Worm (Caenorhabditis elegans) whole organism, L4/young adult: ENCODE results near the gene Y9C9A.5.

ENCODE experiments used
- W03F9.2 ChIP-seq: fragments of 150-350 bp; optimal IDR thresholded peaks from 2 replicates; lab custom pipeline; 2014; ENCODE audit warnings: missing biosample characterization, missing genetic modification characterization
- dao-5 ChIP-seq: sonication (generic microtip); optimal IDR thresholded peaks from 2 replicates; lab custom pipeline; 2016; ENCODE audit warnings: missing genotype, missing genetic modification characterization, moderate library complexity, missing compliant biosample characterization
- him-1 ChIP-seq: sonication (generic microtip); optimal IDR thresholded peaks from 2 replicates; lab custom pipeline; 2016; ENCODE audit warnings: missing genotype, missing genetic modification reagents, missing genetic modification characterization, missing compliant biosample characterization

Gene Y9C9A.5

DNA sequence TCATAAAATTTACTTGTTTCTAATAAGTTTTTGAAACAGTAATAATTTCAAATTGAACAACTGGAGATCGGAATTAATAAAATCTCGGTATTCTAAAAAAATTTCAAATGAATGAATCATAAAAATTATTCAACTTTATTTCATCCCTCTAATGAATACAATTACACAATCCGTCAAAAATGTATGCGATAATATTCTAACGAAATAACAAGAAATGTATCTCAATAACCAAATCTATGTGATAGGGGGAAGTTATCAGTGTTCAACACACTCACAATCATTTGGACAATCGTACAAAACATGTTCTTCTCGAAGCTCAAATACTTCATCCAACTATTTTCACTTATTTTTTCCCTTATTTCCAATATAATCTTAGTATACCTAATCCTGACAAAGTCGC lies at the start of gene Y9C9A.5:
Y9C9A.5 (plus strand) TSS at position 301 of the 400 bp plus-strand sequence.
- no peak for TF ChIP-seq W03F9.2 (tag; lab: Kevin White, UChicago)
- no peak for TF ChIP-seq dao-5 (tag; lab: Kevin White, UChicago)
- TF ChIP-seq him-1 (tag; lab: Kevin White, UChicago): no peak

DNA sequence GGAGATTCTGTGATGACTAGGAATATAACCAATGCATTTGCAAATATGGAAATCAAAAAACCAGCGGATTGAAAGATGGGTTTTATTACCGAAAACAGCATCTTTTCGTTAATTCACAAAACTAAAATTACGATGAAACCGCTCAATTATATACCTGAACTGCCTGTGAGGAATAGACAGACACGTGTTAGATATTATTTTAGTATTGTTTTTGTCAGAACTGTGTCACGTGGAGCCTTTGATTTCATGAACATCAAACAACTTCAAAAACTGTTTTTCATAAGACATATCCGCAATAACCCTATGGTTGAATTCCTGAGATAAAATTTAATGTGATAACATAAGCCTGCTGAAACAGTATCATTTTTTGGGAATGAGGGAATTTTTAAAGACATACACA lies 37.8 kb upstream of the Y9C9A.5 start, which contains the start of gene str-161:
str-161 (minus strand) TSS at position 101 of the 400 bp plus-strand sequence.
- no peak for TF ChIP-seq W03F9.2 (tag; lab: Kevin White, UChicago)
- no peak for TF ChIP-seq dao-5 (tag; lab: Kevin White, UChicago)
- no peak for TF ChIP-seq him-1 (tag; lab: Kevin White, UChicago)

ce11 chrIV:4905645-4906135 lies 36.1 kb upstream of the Y9C9A.5 start, which contains the start of gene T08B6.4:
T08B6.4 (plus strand) TSS chrIV:4905695.
- TF ChIP-seq dao-5 (tag; lab: Kevin White, UChicago): no peak

DNA sequence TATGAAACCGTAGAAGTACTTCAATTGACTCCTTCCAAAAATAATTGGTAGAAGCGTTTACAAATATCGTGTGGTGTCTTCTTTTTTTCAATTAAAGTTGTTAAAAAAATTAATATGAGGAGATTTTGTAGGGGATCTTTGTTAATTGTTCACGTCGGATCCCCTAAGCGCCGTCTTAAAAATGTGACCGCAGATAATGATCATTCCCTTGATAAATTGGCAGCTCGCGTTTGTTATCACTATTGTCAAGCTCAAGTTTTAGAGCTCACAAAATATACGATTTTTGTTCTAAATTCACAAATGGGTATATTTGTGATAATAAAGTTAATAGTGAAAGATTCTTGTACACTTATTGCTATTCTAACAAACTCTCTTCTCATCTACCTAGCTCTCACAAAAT lies 32.7 kb upstream of the Y9C9A.5 start, which contains the start of gene str-159:
str-159 (plus strand) TSS at position 301 of the 400 bp plus-strand sequence.
- no peak for TF ChIP-seq W03F9.2 (tag; lab: Kevin White, UChicago)
- TF ChIP-seq dao-5 (tag; lab: Kevin White, UChicago): no peak
- no peak for TF ChIP-seq him-1 (tag; lab: Kevin White, UChicago)

DNA sequence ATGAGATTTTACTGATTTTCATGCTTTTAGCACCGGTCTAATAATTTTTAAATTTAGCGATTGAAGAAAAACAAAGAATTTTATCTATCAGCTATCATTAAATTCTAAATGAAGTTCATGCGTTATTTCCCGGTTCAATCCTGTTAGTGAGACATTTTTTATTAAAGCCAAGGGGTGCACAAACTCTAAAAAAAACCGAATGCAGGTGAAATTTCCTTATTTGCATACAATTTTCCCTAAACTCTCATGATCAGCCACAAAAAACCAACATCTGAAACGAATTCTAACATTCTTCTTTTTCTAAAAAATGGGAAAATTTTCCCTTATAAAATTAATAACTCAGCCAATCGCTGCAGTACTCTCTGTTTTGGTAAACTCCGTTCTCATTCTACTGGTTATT lies 28.7 kb upstream of the Y9C9A.5 start, which contains the start of gene str-156:
str-156 (plus strand) TSS at position 301 of the 400 bp plus-strand sequence.
- TF ChIP-seq W03F9.2 (tag; lab: Kevin White, UChicago) (no peak), him-1 (tag; lab: Kevin White, UChicago) (no peak), dao-5 (tag; lab: Kevin White, UChicago) (no peak)

ce11 chrIV:4915689-4916088 lies 26.1 kb upstream of the Y9C9A.5 start, which contains the start of gene str-155:
str-155 (plus strand) TSS chrIV:4915989.
- TF ChIP-seq him-1 (tag; lab: Kevin White, UChicago): no peak
- TF ChIP-seq dao-5 (tag; lab: Kevin White, UChicago): no peak
- TF ChIP-seq W03F9.2 (tag; lab: Kevin White, UChicago): no peak

ce11 chrIV:4917774-4918173 lies 24.0 kb upstream of the Y9C9A.5 start, which contains the start of gene str-158:
str-158 (plus strand) TSS chrIV:4918074.
- no peak for TF ChIP-seq him-1 (tag; lab: Kevin White, UChicago)
- TF ChIP-seq dao-5 (tag; lab: Kevin White, UChicago): no peak
- TF ChIP-seq W03F9.2 (tag; lab: Kevin White, UChicago): no peak

- no peak for TF ChIP-seq him-1 (tag; lab: Kevin White, UChicago)
- TF ChIP-seq dao-5 (tag; lab: Kevin White, UChicago): no peak
- TF ChIP-seq W03F9.2 (tag; lab: Kevin White, UChicago): no peak
These were observed 11.7 kb upstream of the Y9C9A.5 start, which contains the start of gene Y9C9A.8 for ce11 chrIV:4930045-4930444. Y9C9A.8 (plus strand) TSS chrIV:4930345.

ce11 chrIV:4930754-4931322 lies 10.9 kb upstream of the Y9C9A.5 start:
- TF ChIP-seq W03F9.2 (tag; lab: Kevin White, UChicago) (no peak), dao-5 (tag; lab: Kevin White, UChicago) (no peak), him-1 (tag; lab: Kevin White, UChicago) (no peak)

DNA sequence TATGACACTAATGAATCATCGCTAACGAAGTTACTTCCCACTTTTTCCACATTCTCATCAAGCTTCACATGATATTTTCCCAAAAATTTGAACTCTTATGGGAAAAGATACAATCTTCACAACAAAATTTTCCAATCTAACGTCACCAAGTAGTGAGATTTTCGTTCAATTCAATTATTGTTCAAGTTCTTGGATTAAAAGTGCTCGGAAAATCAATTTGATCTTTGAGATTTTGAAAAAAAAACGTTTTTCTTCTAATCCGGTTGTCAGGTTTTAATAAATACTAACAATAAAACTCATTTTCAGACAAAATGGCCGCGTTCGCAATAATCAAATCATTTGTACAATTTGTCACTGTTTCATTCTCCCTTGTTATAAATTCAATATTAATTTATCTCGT lies 7.7 kb upstream of the Y9C9A.5 start, which contains the start of gene str-153:
str-153 (plus strand) TSS at position 301 of the 400 bp plus-strand sequence.
- TF ChIP-seq W03F9.2 (tag; lab: Kevin White, UChicago): no peak
- TF ChIP-seq dao-5 (tag; lab: Kevin White, UChicago): no peak
- TF ChIP-seq him-1 (tag; lab: Kevin White, UChicago): no peak

DNA sequence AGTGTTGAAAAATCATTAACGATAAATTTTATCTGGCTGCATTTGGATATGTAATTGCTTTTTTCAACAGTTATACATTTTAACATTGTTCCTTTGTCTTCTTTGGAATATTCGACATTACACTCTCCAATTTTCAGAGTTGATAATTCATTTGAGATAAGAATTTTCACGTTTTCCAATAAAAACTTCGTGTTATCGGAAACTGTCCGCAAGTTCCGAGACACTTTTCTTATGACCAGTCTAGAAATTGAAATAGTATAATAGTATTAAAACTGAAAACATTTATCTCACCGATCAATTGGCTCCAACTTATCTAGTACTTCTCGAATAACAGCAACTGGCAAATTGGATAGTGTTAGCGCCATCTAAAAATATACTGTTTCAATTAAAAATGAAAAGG lies 4.1 kb upstream of the Y9C9A.5 start, which contains the start of gene fbxa-86:
fbxa-86 (minus strand) TSS at position 367 of the 400 bp plus-strand sequence.
- TF ChIP-seq W03F9.2 (tag; lab: Kevin White, UChicago) (no peak), dao-5 (tag; lab: Kevin White, UChicago) (no peak), him-1 (tag; lab: Kevin White, UChicago) (no peak)

DNA sequence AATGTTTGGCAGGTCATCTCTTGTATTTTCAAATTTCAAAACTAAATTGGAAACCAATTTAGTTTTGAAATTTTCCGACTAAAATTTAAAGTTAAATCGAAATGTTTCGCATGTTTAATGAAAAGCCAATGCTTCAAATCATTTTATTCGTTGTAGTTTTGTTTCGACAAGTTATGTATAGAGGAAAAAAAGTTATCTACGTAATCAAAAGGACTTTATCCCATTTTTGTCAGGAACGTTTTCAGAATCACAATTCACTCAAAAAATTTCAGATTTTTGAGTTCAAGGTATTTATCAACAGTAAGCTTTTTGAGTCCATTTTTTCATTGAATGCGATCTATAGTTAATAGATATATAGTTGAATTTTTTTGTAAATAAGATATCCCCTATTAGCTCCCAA lies 3.1 kb upstream of the Y9C9A.5 start, which contains the start of gene str-168:
str-168 (plus strand) TSS at position 301 of the 400 bp plus-strand sequence.
- TF ChIP-seq dao-5 (tag; lab: Kevin White, UChicago): no peak
- no peak for TF ChIP-seq him-1 (tag; lab: Kevin White, UChicago)
- no peak for TF ChIP-seq W03F9.2 (tag; lab: Kevin White, UChicago)

DNA sequence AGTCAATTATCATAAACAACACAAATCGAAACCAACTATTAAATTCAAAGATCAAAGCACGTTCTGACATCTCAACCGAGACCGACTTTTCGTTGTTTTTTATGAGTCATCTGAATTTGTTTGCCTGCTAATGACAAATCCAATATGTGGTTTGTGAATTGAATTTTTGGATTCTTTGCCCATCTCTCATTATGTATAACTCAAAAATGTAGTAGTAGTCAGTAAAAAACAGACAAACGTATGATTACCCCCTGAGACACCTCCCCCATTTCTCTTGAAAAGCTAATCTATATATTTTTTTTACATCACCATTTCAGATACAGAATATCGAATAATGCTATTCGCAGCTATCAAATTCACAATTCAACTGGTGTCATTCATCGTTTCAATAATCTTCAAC lies 4.0 kb downstream of the Y9C9A.5 start, which contains the start of gene str-169:
str-169 (plus strand) TSS at position 301 of the 400 bp plus-strand sequence.
- TF ChIP-seq him-1 (tag; lab: Kevin White, UChicago) (no peak), W03F9.2 (tag; lab: Kevin White, UChicago) (no peak), dao-5 (tag; lab: Kevin White, UChicago) (no peak)
